Worm (Caenorhabditis elegans): Measurements from ENCODE around the gene cks-1.

Gene cks-1

DNA sequence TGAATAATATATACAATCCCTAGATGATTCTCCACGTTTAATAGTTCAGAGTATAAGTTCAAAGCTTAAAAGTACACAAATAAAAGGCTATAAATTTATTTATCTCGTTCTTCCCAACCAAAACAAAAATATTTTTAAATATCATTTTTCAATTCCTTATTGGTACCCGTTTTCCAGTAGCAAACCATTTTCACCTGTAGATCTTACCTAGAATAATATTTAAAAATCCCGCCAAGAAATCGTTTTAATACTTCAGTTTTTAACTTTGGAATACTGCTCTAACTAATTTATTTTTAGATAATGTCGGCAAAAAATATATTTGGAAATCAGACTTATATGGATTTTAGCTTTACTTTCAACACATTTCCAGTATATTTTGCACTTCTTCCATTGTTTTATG is 21.5 kb upstream of the cks-1 start, which contains the start of gene sru-7:
sru-7 (plus strand) TSS at position 301 of the 400 bp plus-strand sequence.
- TF ChIP-seq cnd-1 (tag; optimal IDR thresholded peaks at IDR 0.05) (no peak), unc-39 (tag; optimal IDR thresholded peaks at IDR 0.05) (no peak), zip-8 (tag; optimal IDR thresholded peaks at IDR 0.05) (no peak), mls-2 (tag; optimal IDR thresholded peaks at IDR 0.05) (no peak), M03D4.4 (tag; optimal IDR thresholded peaks at IDR 0.05) (no peak), snpc-4 (tag; optimal IDR thresholded peaks at IDR 0.05) (no peak), nhr-76 (tag; optimal IDR thresholded peaks at IDR 0.05) (no peak), nhr-2 (tag; optimal IDR thresholded peaks at IDR 0.05) (no peak), ham-2 (GFP tag; optimal IDR thresholded peaks at IDR 0.05) (no peak)

DNA sequence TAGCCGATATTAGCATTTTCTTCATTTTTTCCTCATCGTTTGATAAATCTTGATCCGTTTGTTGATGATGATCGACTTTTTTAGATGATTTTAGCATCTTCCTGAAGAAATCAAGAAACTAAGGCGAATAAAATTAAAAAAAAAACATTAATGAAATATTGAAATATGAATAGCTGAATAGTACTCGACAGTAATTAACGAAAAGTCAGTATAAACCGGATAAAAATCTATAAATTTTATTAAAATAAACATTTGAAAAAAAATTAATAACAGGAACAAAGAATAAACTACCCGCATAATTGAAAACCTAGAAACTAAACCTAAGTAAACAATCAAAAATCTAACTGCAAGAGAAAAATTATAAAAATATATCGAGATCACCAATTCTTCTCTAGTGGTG is 17.5 kb upstream of the cks-1 start, which contains the start of gene C28C12.12:
C28C12.12 (minus strand) TSS at position 101 of the 400 bp plus-strand sequence.
- TF ChIP-seq ceh-83 (GFP tag; optimal IDR thresholded peaks at IDR 0.05): no peak
- TF ChIP-seq flh-1 (GFP tag; optimal IDR thresholded peaks at IDR 0.05): no peak
- no peak for TF ChIP-seq drap-1 (GFP tag; optimal IDR thresholded peaks at IDR 0.05)
- TF ChIP-seq sem-2 (GFP tag; optimal IDR thresholded peaks at IDR 0.05): no peak
- TF ChIP-seq mep-1 (tag; optimal IDR thresholded peaks at IDR 0.05): no peak
- no peak for TF ChIP-seq ham-2 (GFP tag; optimal IDR thresholded peaks at IDR 0.05)
- TF ChIP-seq mab-5 (tag; optimal IDR thresholded peaks at IDR 0.05): no peak
- TF ChIP-seq blmp-1 (tag; optimal IDR thresholded peaks at IDR 0.05): no peak
- TF ChIP-seq lin-13 (tag; optimal IDR thresholded peaks at IDR 0.05): no peak
- TF ChIP-seq unc-39 (tag; optimal IDR thresholded peaks at IDR 0.05): no peak
- no peak for TF ChIP-seq sptf-1 (tag; optimal IDR thresholded peaks at IDR 0.05)
- TF ChIP-seq hlh-1 (tag; optimal IDR thresholded peaks at IDR 0.05): no peak
- no peak for TF ChIP-seq pha-4 (tag; optimal IDR thresholded peaks at IDR 0.05)
- TF ChIP-seq elt-3 (tag; optimal IDR thresholded peaks at IDR 0.05): no peak
- no peak for TF ChIP-seq unc-120 (tag; optimal IDR thresholded peaks at IDR 0.05; ENCODE audit: poor library complexity, severe bottlenecking)
- no peak for TF ChIP-seq mls-2 (tag; optimal IDR thresholded peaks at IDR 0.05)
- TF ChIP-seq cnd-1 (tag; optimal IDR thresholded peaks at IDR 0.05): no peak
- TF ChIP-seq nhr-76 (tag; optimal IDR thresholded peaks at IDR 0.05): no peak

DNA sequence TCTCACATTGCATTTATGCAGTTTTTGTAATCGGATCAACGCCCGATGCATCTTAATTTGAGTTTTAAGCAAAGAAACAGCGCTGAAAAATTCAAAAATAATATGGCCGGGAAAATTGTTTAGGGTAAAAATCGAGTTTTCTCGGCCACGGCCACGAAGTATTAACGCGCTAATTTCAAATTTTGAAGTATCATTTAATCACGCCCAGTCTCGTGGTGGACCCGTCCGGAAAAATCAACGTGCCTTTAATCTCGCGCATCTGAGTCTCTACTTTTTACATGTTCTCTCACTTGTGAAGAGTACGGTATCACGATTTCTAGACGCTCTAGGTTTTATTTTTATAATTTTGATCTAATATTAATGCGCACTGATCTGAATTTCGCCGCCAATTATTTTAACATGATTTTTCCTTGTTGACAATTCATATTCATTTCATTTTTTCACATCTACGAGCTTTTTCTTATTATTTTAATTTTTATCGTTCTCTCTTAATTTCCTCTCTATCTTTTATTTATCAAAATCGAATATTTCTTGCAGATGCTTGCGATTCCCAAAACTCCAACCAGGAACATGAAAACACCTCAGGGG is 14.9 kb upstream of the cks-1 start, which contains the start of the genes acdh-13 and mesp-1:
acdh-13 (minus strand) TSS at position 51 of the 588 bp plus-strand sequence.
mesp-1 (plus strand) TSS at position 538 of the 588 bp plus-strand sequence.
- no peak for TF ChIP-seq nhr-76 (tag; optimal IDR thresholded peaks at IDR 0.05)
- TF ChIP-seq elt-1 (tag; optimal IDR thresholded peaks at IDR 0.05; ENCODE audit: borderline replicate concordance, insufficient read depth): no peak
- no peak for TF ChIP-seq unc-39 (tag; optimal IDR thresholded peaks at IDR 0.05)
- no peak for TF ChIP-seq cnd-1 (tag; optimal IDR thresholded peaks at IDR 0.05)
- no peak for TF ChIP-seq snpc-4 (tag; optimal IDR thresholded peaks at IDR 0.05)
- TF ChIP-seq flh-1 (GFP tag; optimal IDR thresholded peaks at IDR 0.05): no peak

DNA sequence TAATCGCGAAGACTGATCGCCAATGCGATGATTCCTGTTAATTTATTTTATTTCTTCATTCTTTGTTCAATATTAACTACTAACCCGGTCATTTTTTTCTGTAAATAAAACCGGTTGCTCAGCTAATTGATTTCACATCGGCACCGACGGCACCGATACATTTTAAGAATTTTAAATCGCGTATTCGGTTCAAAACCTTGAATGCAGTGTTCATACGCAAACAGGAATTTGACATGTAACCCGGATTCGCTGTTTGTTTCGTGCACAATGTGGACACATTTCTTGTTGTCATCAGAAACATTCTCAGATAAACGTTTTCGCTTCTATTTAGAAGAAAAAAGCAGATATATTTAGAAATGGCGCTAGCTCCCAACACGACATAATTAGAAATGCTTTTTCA is 13.8 kb upstream of the cks-1 start:
- TF ChIP-seq ceh-43 (GFP tag; optimal IDR thresholded peaks at IDR 0.05) (no peak), lin-32 (GFP tag; optimal IDR thresholded peaks at IDR 0.05) (no peak), M03D4.4 (tag; optimal IDR thresholded peaks at IDR 0.05) (no peak), pha-4 (tag; optimal IDR thresholded peaks at IDR 0.05) (no peak), nhr-76 (tag; optimal IDR thresholded peaks at IDR 0.05) (no peak), cnd-1 (tag; optimal IDR thresholded peaks at IDR 0.05) (no peak), bed-3 (GFP tag; optimal IDR thresholded peaks at IDR 0.05) (no peak), lsy-2 (tag; optimal IDR thresholded peaks at IDR 0.05) (no peak), nhr-12 (tag; optimal IDR thresholded peaks at IDR 0.05) (no peak), ceh-83 (GFP tag; optimal IDR thresholded peaks at IDR 0.05) (no peak), ham-2 (GFP tag; optimal IDR thresholded peaks at IDR 0.05) (no peak), unc-120 (tag; optimal IDR thresholded peaks at IDR 0.05; ENCODE audit: poor library complexity, severe bottlenecking) (no peak), tbx-8 (GFP tag; optimal IDR thresholded peaks at IDR 0.05) (no peak), mab-5 (tag; optimal IDR thresholded peaks at IDR 0.05) (no peak), mls-2 (tag; optimal IDR thresholded peaks at IDR 0.05) (no peak), elt-1 (tag; optimal IDR thresholded peaks at IDR 0.05; ENCODE audit: borderline replicate concordance, insufficient read depth) (no peak), zip-8 (tag; optimal IDR thresholded peaks at IDR 0.05) (no peak), nhr-28 (tag; optimal IDR thresholded peaks at IDR 0.05) (no peak), drap-1 (GFP tag; optimal IDR thresholded peaks at IDR 0.05) (no peak)

DNA sequence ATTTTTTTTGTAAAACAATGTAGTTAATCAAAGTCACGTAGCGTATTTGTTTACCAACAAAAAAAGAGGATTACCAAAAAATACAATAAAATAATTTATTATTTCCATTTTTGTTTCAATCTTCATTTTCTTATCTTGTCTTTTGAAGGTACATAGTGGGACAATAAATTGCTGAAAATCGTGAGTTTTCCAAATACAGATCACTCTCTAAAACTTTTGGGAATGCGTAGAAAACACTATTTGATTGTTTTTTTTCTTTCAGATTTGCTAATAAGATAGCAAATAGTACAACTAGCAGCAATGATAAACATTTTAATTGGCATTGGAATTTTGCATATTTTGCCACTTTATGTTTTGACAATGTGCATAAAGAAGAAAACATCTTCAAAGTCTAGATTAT is 12.3 kb upstream of the cks-1 start, which contains the start of gene C28C12.1:
C28C12.1 (plus strand) TSS at position 301 of the 400 bp plus-strand sequence.
- TF ChIP-seq nhr-28 (tag; optimal IDR thresholded peaks at IDR 0.05): no peak
- TF ChIP-seq ceh-43 (GFP tag; optimal IDR thresholded peaks at IDR 0.05): no peak
- no peak for TF ChIP-seq snpc-4 (tag; optimal IDR thresholded peaks at IDR 0.05)
- no peak for TF ChIP-seq ceh-83 (GFP tag; optimal IDR thresholded peaks at IDR 0.05)
- TF ChIP-seq nhr-76 (tag; optimal IDR thresholded peaks at IDR 0.05): no peak
- no peak for TF ChIP-seq ham-2 (GFP tag; optimal IDR thresholded peaks at IDR 0.05)
- no peak for TF ChIP-seq ztf-11 (tag; optimal IDR thresholded peaks at IDR 0.05)
- no peak for TF ChIP-seq elt-1 (tag; optimal IDR thresholded peaks at IDR 0.05; ENCODE audit: borderline replicate concordance, insufficient read depth)
- TF ChIP-seq hlh-1 (tag; optimal IDR thresholded peaks at IDR 0.05): no peak
- TF ChIP-seq nhr-237 (tag; optimal IDR thresholded peaks at IDR 0.05): no peak
- TF ChIP-seq nhr-2 (tag; optimal IDR thresholded peaks at IDR 0.05): no peak
- no peak for TF ChIP-seq lsy-2 (tag; optimal IDR thresholded peaks at IDR 0.05)
- TF ChIP-seq flh-1 (GFP tag; optimal IDR thresholded peaks at IDR 0.05): no peak
- TF ChIP-seq elt-3 (tag; optimal IDR thresholded peaks at IDR 0.05): no peak
- TF ChIP-seq M03D4.4 (tag; optimal IDR thresholded peaks at IDR 0.05): no peak
- no peak for TF ChIP-seq nhr-12 (tag; optimal IDR thresholded peaks at IDR 0.05)
- TF ChIP-seq pha-4 (tag; optimal IDR thresholded peaks at IDR 0.05): no peak
- no peak for TF ChIP-seq unc-39 (tag; optimal IDR thresholded peaks at IDR 0.05)
- no peak for TF ChIP-seq mls-2 (tag; optimal IDR thresholded peaks at IDR 0.05)
